Worm (Caenorhabditis elegans): ENCODE measurements around the gene T28D6.7.

DNA sequence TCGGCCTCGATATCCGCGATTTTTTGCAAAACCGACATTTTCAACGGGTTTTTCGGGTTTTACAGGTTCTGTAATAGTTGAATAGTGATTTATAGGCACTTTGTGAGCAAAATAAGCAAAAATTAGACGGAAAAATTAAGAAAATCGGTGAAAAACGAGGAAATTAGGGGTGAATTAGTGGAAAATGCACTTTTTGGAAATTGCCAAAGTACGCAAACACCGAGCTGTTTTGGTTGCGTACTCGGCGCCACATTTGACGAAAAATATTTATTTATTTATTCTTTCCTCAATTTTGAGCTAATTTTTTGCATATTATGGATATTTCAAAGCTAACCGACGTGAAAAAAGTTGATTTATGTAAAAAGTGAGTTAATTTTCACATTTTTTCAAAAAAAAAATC is 3.2 kb downstream of the T28D6.7 start, which contains the start of the genes T28D6.6 and pen-2:
- TF ChIP-seq aly-2 (tag; optimal IDR thresholded peaks at IDR 0.05) (no peak), ama-1 (optimal IDR thresholded peaks at IDR 0.05) (no peak), pqm-1 (tag; optimal IDR thresholded peaks at IDR 0.05) (no peak), fkh-10 (GFP tag; optimal IDR thresholded peaks at IDR 0.05) (no peak)

Measured in whole organism, L3 larva.